Worm (Caenorhabditis elegans) whole organism, mixed stage, embryonic: ENCODE measurements around the gene D1054.1.

Source experiments
- M03D4.4 ChIP-seq: sonication (generic microtip); optimal IDR thresholded peaks from 2 replicates; lab custom pipeline; 2017; ENCODE audit warnings: mild to moderate bottlenecking, missing genetic modification characterization, missing compliant biosample characterization
- bed-3 ChIP-seq: fragments of 200-800 bp; sonication (Bioruptor generic); optimal IDR thresholded peaks from 3 replicates; lab custom pipeline; 2018; ENCODE audit warnings: mild to moderate bottlenecking, missing genetic modification characterization, moderate library complexity, missing compliant biosample characterization
- blmp-1 ChIP-seq: fragments of 150-350 bp; optimal IDR thresholded peaks from 2 replicates; lab custom pipeline; 2014; ENCODE audit warnings: missing biosample characterization, missing genetic modification characterization
- ceh-39 ChIP-seq: fragments of 150-350 bp; optimal IDR thresholded peaks from 2 replicates; lab custom pipeline; 2014; ENCODE audit warnings: missing biosample characterization, missing genetic modification characterization
- ceh-43 ChIP-seq: fragments of 200-800 bp; sonication (Bioruptor generic); optimal IDR thresholded peaks from 2 replicates; lab custom pipeline; 2018; ENCODE audit warnings: mild to moderate bottlenecking, missing genetic modification characterization, moderate library complexity, missing compliant biosample characterization
- ceh-83 ChIP-seq: fragments of 200-800 bp; sonication (Bioruptor generic); optimal IDR thresholded peaks from 2 replicates; lab custom pipeline; 2018; ENCODE audit warnings: mild to moderate bottlenecking, missing genetic modification characterization, missing compliant biosample characterization
- ces-1 ChIP-seq: fragments of 150-350 bp; optimal IDR thresholded peaks from 2 replicates; lab custom pipeline; 2014; ENCODE audit warnings: missing biosample characterization, missing genetic modification reagents, missing genetic modification characterization
- cnd-1 ChIP-seq: fragments of 200-800 bp; sonication (Bioruptor generic); optimal IDR thresholded peaks from 2 replicates; lab custom pipeline; 2018; ENCODE audit warnings: mild to moderate bottlenecking, missing genetic modification characterization, missing compliant biosample characterization
- drap-1 ChIP-seq: fragments of 200-800 bp; sonication (Bioruptor generic); optimal IDR thresholded peaks from 3 replicates; lab custom pipeline; 2018; ENCODE audit warnings: mild to moderate bottlenecking, missing genetic modification characterization, missing compliant biosample characterization
- elt-1 ChIP-seq: sonication (generic microtip); optimal IDR thresholded peaks from 2 replicates; lab custom pipeline; 2017; ENCODE audit warnings: missing genetic modification characterization, mild to moderate bottlenecking, missing compliant biosample characterization, antibody characterized with exemption, moderate library complexity, borderline replicate concordance; ENCODE audit not compliant: insufficient read depth
- elt-3 ChIP-seq: fragments of 150-350 bp; optimal IDR thresholded peaks from 2 replicates; lab custom pipeline; 2014; ENCODE audit warnings: missing biosample characterization, missing genetic modification characterization
- flh-1 ChIP-seq: fragments of 200-800 bp; sonication (Bioruptor generic); optimal IDR thresholded peaks from 2 replicates; lab custom pipeline; 2018; ENCODE audit warnings: mild to moderate bottlenecking, missing genetic modification characterization, moderate library complexity, missing compliant biosample characterization
- ham-2 ChIP-seq: fragments of 200-800 bp; sonication (Bioruptor generic); optimal IDR thresholded peaks from 2 replicates; lab custom pipeline; 2018; ENCODE audit warnings: mild to moderate bottlenecking, missing genetic modification characterization, missing compliant biosample characterization
- hlh-1 ChIP-seq: fragments of 150-350 bp; optimal IDR thresholded peaks from 2 replicates; lab custom pipeline; 2014; ENCODE audit warnings: missing biosample characterization, missing genetic modification reagents, missing genetic modification characterization
- lin-13 ChIP-seq: fragments of 150-350 bp; optimal IDR thresholded peaks from 2 replicates; lab custom pipeline; 2014; ENCODE audit warnings: missing biosample characterization, missing genetic modification characterization
- lin-32 ChIP-seq: fragments of 200-800 bp; sonication (Bioruptor generic); optimal IDR thresholded peaks from 2 replicates; lab custom pipeline; 2018; ENCODE audit warnings: mild to moderate bottlenecking, missing genetic modification characterization, missing compliant biosample characterization
- lsy-2 ChIP-seq: fragments of 150-350 bp; optimal IDR thresholded peaks from 2 replicates; lab custom pipeline; 2014; ENCODE audit warnings: missing biosample characterization, missing genetic modification characterization
- mab-5 ChIP-seq: fragments of 150-350 bp; optimal IDR thresholded peaks from 2 replicates; lab custom pipeline; 2014; ENCODE audit warnings: missing biosample characterization, missing genetic modification characterization
- mep-1 ChIP-seq: fragments of 150-350 bp; optimal IDR thresholded peaks from 2 replicates; lab custom pipeline; 2017; ENCODE audit warnings: missing biosample characterization, missing genetic modification reagents, missing genetic modification characterization, inconsistent platforms
- mls-2 ChIP-seq: sonication (generic microtip); optimal IDR thresholded peaks from 2 replicates; lab custom pipeline; 2016; ENCODE audit warnings: mild to moderate bottlenecking, missing genetic modification characterization, moderate library complexity, missing compliant biosample characterization
- nhr-12 ChIP-seq: fragments of 150-350 bp; optimal IDR thresholded peaks from 2 replicates; lab custom pipeline; 2014; ENCODE audit warnings: missing biosample characterization, missing genetic modification characterization
- nhr-2 ChIP-seq: fragments of 150-350 bp; optimal IDR thresholded peaks from 2 replicates; lab custom pipeline; 2014; ENCODE audit warnings: missing biosample characterization, missing genetic modification characterization
- nhr-237 ChIP-seq: fragments of 150-350 bp; optimal IDR thresholded peaks from 2 replicates; lab custom pipeline; 2014; ENCODE audit warnings: missing biosample characterization, missing genetic modification characterization
- nhr-28 ChIP-seq: fragments of 150-350 bp; optimal IDR thresholded peaks from 2 replicates; lab custom pipeline; 2014; ENCODE audit warnings: missing biosample characterization, missing genetic modification characterization
- nhr-76 ChIP-seq: sonication (generic microtip); optimal IDR thresholded peaks from 2 replicates; lab custom pipeline; 2017; ENCODE audit warnings: missing biosample characterization, missing genetic modification characterization
- pha-4 ChIP-seq: fragments of 150-350 bp; optimal IDR thresholded peaks from 2 replicates; lab custom pipeline; 2018; ENCODE audit warnings: missing biosample characterization, missing genetic modification reagents, missing genetic modification characterization
- sem-2 ChIP-seq: fragments of 200-800 bp; sonication (Bioruptor generic); optimal IDR thresholded peaks from 2 replicates; lab custom pipeline; 2018; ENCODE audit warnings: mild to moderate bottlenecking, missing genetic modification characterization, missing compliant biosample characterization
- snpc-4 ChIP-seq: fragments of 150-350 bp; optimal IDR thresholded peaks from 2 replicates; lab custom pipeline; 2014; ENCODE audit warnings: missing biosample characterization, missing genetic modification characterization
- sptf-1 ChIP-seq: sonication (generic microtip); optimal IDR thresholded peaks from 2 replicates; lab custom pipeline; 2017; ENCODE audit warnings: mild to moderate bottlenecking, missing genetic modification characterization, moderate library complexity, missing compliant biosample characterization
- tbx-8 ChIP-seq: fragments of 200-800 bp; sonication (Bioruptor generic); optimal IDR thresholded peaks from 2 replicates; lab custom pipeline; 2018; ENCODE audit warnings: mild to moderate bottlenecking, missing genetic modification characterization, moderate library complexity, missing compliant biosample characterization
- unc-120 ChIP-seq: sonication (generic microtip); optimal IDR thresholded peaks from 2 replicates; lab custom pipeline; 2017; ENCODE audit warnings: missing genetic modification characterization, missing compliant biosample characterization; ENCODE audit not compliant: poor library complexity, severe bottlenecking
- unc-39 ChIP-seq: fragments of 150-350 bp; optimal IDR thresholded peaks from 2 replicates; lab custom pipeline; 2014; ENCODE audit warnings: missing biosample characterization, missing genetic modification characterization
- unc-62 ChIP-seq: fragments of 150-350 bp; optimal IDR thresholded peaks from 2 replicates; lab custom pipeline; 2014; ENCODE audit warnings: missing biosample characterization, missing genetic modification reagents, missing genetic modification characterization
- zip-8 ChIP-seq: fragments of 150-350 bp; optimal IDR thresholded peaks from 2 replicates; lab custom pipeline; 2014; ENCODE audit warnings: missing biosample characterization, missing genetic modification characterization
- ztf-11 ChIP-seq: fragments of 150-350 bp; optimal IDR thresholded peaks from 2 replicates; lab custom pipeline; 2014; ENCODE audit warnings: missing biosample characterization, missing genetic modification characterization

Gene D1054.1

DNA sequence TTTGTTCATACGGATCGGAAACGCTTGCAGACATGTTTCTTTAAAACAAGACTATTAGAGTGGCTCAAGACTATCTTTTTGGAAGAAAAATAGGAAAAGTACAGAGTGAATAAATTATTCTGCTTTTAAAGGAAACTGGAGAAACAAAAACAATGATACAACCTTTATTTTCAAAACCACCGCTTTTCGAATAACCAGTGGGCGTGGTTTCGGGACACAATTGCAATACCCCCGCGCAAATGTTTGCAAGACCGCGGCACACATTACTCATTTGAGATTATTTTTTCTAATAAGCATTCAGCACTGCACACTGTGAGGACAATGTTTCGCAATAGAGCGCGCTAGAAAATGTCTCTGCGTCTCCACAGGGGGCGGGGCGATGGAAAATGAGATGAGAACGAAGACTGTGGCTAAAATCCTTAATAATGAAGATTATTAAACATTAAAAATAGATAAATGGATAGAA lies 37.9 kb upstream of the D1054.1 start, which contains the start of gene plrg-1:
Gene plrg-1, minus strand, starts transcription at position 51 of the 466 bp plus-strand sequence.
- TF ChIP-seq unc-120 (peak; percentile 80), ceh-43 (GFP tag; lab: Kevin White, UChicago) (peak; percentile 88), sptf-1 (tag; lab: Kevin White, UChicago) (peak; percentile 94), lin-32 (GFP tag; lab: Kevin White, UChicago) (peak; percentile 79), M03D4.4 (peak; percentile 88), mls-2 (peak; percentile 93), unc-62 (peak; percentile 25), hlh-1 (tag; lab: Kevin White, UChicago) (peak; percentile 71), pha-4 (peak; percentile 95), ceh-39 (tag; lab: Kevin White, UChicago) (peak; percentile 1), mep-1 (tag; lab: Kevin White, UChicago) (peak; percentile 94), snpc-4 (no peak), zip-8 (tag; lab: Kevin White, UChicago) (no peak), blmp-1 (tag; lab: Kevin White, UChicago) (peak; percentile 11), ztf-11 (tag; lab: Kevin White, UChicago) (peak; percentile 93), tbx-8 (GFP tag; lab: Kevin White, UChicago) (no peak), nhr-12 (tag; lab: Kevin White, UChicago) (peak; percentile 77), unc-39 (peak; percentile 49), cnd-1 (tag; lab: Kevin White, UChicago) (peak; percentile 89), nhr-237 (tag; lab: Kevin White, UChicago) (peak; percentile 79), flh-1 (GFP tag; lab: Kevin White, UChicago) (peak; percentile 58), ces-1 (GFP tag; lab: Kevin White, UChicago) (peak; percentile 74), mab-5 (tag; lab: Kevin White, UChicago) (peak; percentile 76), elt-3 (tag; lab: Kevin White, UChicago) (no peak), elt-1 (tag; lab: Kevin White, UChicago) (peak; percentile 33), ham-2 (GFP tag; lab: Kevin White, UChicago) (peak; percentile 90), nhr-2 (peak; percentile 40), drap-1 (peak; percentile 90), sem-2 (GFP tag; lab: Kevin White, UChicago) (peak; percentile 47), lin-13 (peak; percentile 89), nhr-28 (no peak), lsy-2 (tag; lab: Kevin White, UChicago) (peak; percentile 76), nhr-76 (peak; percentile 78), ceh-83 (GFP tag; lab: Kevin White, UChicago) (peak; percentile 48), bed-3 (GFP tag; lab: Kevin White, UChicago) (peak; percentile 67)

DNA sequence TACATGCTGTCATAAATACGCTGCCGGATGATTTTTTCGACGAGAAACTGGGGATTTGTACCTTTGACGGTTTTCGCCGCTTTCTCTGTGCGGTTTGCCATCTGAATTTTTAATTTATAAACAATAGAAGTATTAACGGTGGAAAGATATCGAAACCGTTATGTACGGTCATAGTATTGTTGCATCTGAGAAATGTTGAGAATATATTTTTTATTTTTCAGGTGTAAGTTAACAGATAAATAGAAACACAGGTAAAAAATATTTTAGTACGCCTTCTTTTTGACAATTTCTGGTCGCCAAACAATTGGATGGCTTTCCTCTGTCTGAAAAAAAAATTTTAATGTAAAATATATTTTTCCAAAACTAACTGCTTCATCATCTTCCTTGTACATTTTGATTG lies 35.9 kb upstream of the D1054.1 start, which contains the start of gene prp-38:
Gene prp-38, minus strand, starts transcription at position 101 of the 400 bp plus-strand sequence.
- TF ChIP-seq mep-1 (tag; lab: Kevin White, UChicago): no peak
- TF ChIP-seq pha-4: no peak
- no peak for TF ChIP-seq nhr-237 (tag; lab: Kevin White, UChicago)
- no peak for TF ChIP-seq nhr-76
- no peak for TF ChIP-seq hlh-1 (tag; lab: Kevin White, UChicago)

- TF ChIP-seq hlh-1 (tag; lab: Kevin White, UChicago) (no peak), zip-8 (tag; lab: Kevin White, UChicago) (no peak), nhr-76 (no peak), nhr-12 (tag; lab: Kevin White, UChicago) (no peak), unc-120 (no peak), mab-5 (tag; lab: Kevin White, UChicago) (no peak), flh-1 (GFP tag; lab: Kevin White, UChicago) (no peak), bed-3 (GFP tag; lab: Kevin White, UChicago) (no peak), pha-4 (no peak), tbx-8 (GFP tag; lab: Kevin White, UChicago) (no peak), lin-13 (no peak), unc-62 (no peak), ceh-83 (GFP tag; lab: Kevin White, UChicago) (no peak), M03D4.4 (no peak)
Measured at ce11 chrV:10804374-10804773, 34.4 kb upstream of the D1054.1 start, which contains the start of gene secs-1. Gene secs-1 (minus strand): TSS chrV:10804474.
